Worm (Caenorhabditis elegans) whole organism, young adult: ENCODE measurements around the gene F46B3.1.

Experiments
- B0035.1 ChIP-seq: sonication (generic microtip); optimal IDR thresholded peaks from 2 replicates; lab custom pipeline; 2016; ENCODE audit warnings: missing genetic modification characterization, mild to moderate bottlenecking, missing compliant biosample characterization, missing genotype, missing genetic modification reagents
- B0261.1 ChIP-seq: sonication (generic microtip); optimal IDR thresholded peaks from 2 replicates; lab custom pipeline; 2016; ENCODE audit warnings: mild to moderate bottlenecking, missing genetic modification characterization, moderate library complexity, missing compliant biosample characterization
- B0336.3 ChIP-seq: fragments of 200-800 bp; sonication (Bioruptor generic); IDR thresholded peaks from 2 replicates; pipeline ENCODE4 v1.3.6; 2022; ENCODE audit warnings: missing genetic modification characterization, missing compliant biosample characterization
- F37B4.10 ChIP-seq: fragments of 200-800 bp; sonication (Bioruptor generic); IDR thresholded peaks from 2 replicates; pipeline ENCODE4 v1.3.6; 2022; ENCODE audit warnings: missing genetic modification characterization, missing compliant biosample characterization
- F39B2.1 ChIP-seq: fragments of 200-800 bp; sonication (Bioruptor generic); IDR thresholded peaks from 2 replicates; pipeline ENCODE4 v1.3.6; 2022; ENCODE audit warnings: missing genetic modification reagents, missing genetic modification characterization, missing compliant biosample characterization
- F57A8.1 ChIP-seq: fragments of 200-800 bp; sonication (Bioruptor generic); optimal IDR thresholded peaks from 2 replicates; lab custom pipeline; 2018; ENCODE audit warnings: mild to moderate bottlenecking, missing genetic modification characterization, moderate library complexity, missing compliant biosample characterization
- T26A5.8 ChIP-seq: sonication (generic microtip); optimal IDR thresholded peaks from 2 replicates; lab custom pipeline; 2016; ENCODE audit warnings: missing genetic modification characterization, missing compliant biosample characterization
- Y56A3A.18 ChIP-seq: fragments of 200-800 bp; sonication (Bioruptor generic); IDR thresholded peaks from 2 replicates; pipeline ENCODE4 v1.3.6; 2022; ENCODE audit warnings: missing genetic modification reagents, missing genetic modification characterization, missing compliant biosample characterization
- ZK185.1 ChIP-seq: sonication (generic microtip); optimal IDR thresholded peaks from 2 replicates; lab custom pipeline; 2016; ENCODE audit warnings: mild to moderate bottlenecking, missing genetic modification characterization, missing compliant biosample characterization; ENCODE audit not compliant: poor library complexity, severe bottlenecking
- aptf-2 ChIP-seq: fragments of 200-800 bp; sonication (Bioruptor generic); conservative IDR thresholded peaks from 2 replicates; pipeline ENCODE4 v1.3.6; 2022; ENCODE audit warnings: missing genetic modification reagents, missing genetic modification characterization, missing compliant biosample characterization
- atf-7 ChIP-seq: sonication (generic microtip); optimal IDR thresholded peaks from 2 replicates; lab custom pipeline; 2017; ENCODE audit warnings: mild to moderate bottlenecking, missing genetic modification characterization, missing compliant biosample characterization
- attf-3 ChIP-seq: fragments of 200-800 bp; sonication (Bioruptor generic); conservative IDR thresholded peaks from 2 replicates; pipeline ENCODE4 v1.3.6; 2022; ENCODE audit warnings: missing genetic modification reagents, missing genetic modification characterization, missing compliant biosample characterization
- ceh-27 ChIP-seq: fragments of 200-800 bp; sonication (Bioruptor generic); optimal IDR thresholded peaks from 2 replicates; lab custom pipeline; 2018; ENCODE audit warnings: mild to moderate bottlenecking, missing genetic modification characterization, moderate library complexity, missing compliant biosample characterization
- ceh-91 ChIP-seq: fragments of 200-800 bp; sonication (Bioruptor generic); IDR thresholded peaks from 2 replicates; pipeline ENCODE4 v1.3.6; 2022; ENCODE audit warnings: missing genetic modification reagents, missing genetic modification characterization, missing compliant biosample characterization
- dox-1 ChIP-seq: fragments of 200-800 bp; sonication (Bioruptor generic); IDR thresholded peaks from 2 replicates; pipeline ENCODE4 v1.3.6; 2022; ENCODE audit warnings: missing genetic modification reagents, missing genetic modification characterization, missing compliant biosample characterization
- ekl-4 ChIP-seq: fragments of 200-800 bp; sonication (Bioruptor generic); IDR thresholded peaks from 2 replicates; pipeline ENCODE4 v1.3.6; 2022; ENCODE audit warnings: missing genetic modification reagents, missing genetic modification characterization, missing compliant biosample characterization
- him-1 ChIP-seq: sonication (generic microtip); optimal IDR thresholded peaks from 2 replicates; lab custom pipeline; 2016; ENCODE audit warnings: missing genotype, missing genetic modification reagents, missing genetic modification characterization, missing compliant biosample characterization
- hlh-12 ChIP-seq: sonication (generic microtip); optimal IDR thresholded peaks from 2 replicates; lab custom pipeline; 2016; ENCODE audit warnings: missing genetic modification characterization, missing compliant biosample characterization
- hlh-26 ChIP-seq: fragments of 200-800 bp; sonication (Bioruptor generic); conservative IDR thresholded peaks from 2 replicates; pipeline ENCODE4 v1.3.6; 2022; ENCODE audit warnings: missing genetic modification reagents, missing genetic modification characterization, missing compliant biosample characterization
- hmg-1.2 ChIP-seq: fragments of 200-800 bp; sonication (Bioruptor generic); IDR thresholded peaks from 2 replicates; pipeline ENCODE4 v1.3.6; 2022; ENCODE audit warnings: missing genetic modification reagents, missing genetic modification characterization, missing compliant biosample characterization
- lag-1 ChIP-seq: fragments of 200-800 bp; sonication (Bioruptor generic); IDR thresholded peaks from 2 replicates; pipeline ENCODE4 v1.3.6; 2022; ENCODE audit warnings: missing genetic modification reagents, missing genetic modification characterization, missing compliant biosample characterization
- lin-40 ChIP-seq: sonication (generic microtip); optimal IDR thresholded peaks from 2 replicates; lab custom pipeline; 2016; ENCODE audit warnings: missing genetic modification characterization, mild to moderate bottlenecking, missing compliant biosample characterization, missing genotype, missing genetic modification reagents
- lin-54 ChIP-seq: fragments of 200-800 bp; sonication (Bioruptor generic); optimal IDR thresholded peaks from 2 replicates; lab custom pipeline; 2018; ENCODE audit warnings: mild to moderate bottlenecking, missing genetic modification characterization, missing compliant biosample characterization
- lsl-1 ChIP-seq: fragments of 200-800 bp; sonication (Bioruptor generic); optimal IDR thresholded peaks from 2 replicates; lab custom pipeline; 2018; ENCODE audit warnings: mild to moderate bottlenecking, missing genetic modification characterization, moderate library complexity, missing compliant biosample characterization
- madf-10 ChIP-seq: sonication (generic microtip); optimal IDR thresholded peaks from 2 replicates; lab custom pipeline; 2016; ENCODE audit warnings: mild to moderate bottlenecking, missing genetic modification characterization, missing compliant biosample characterization
- mel-28 ChIP-seq: sonication (generic microtip); optimal IDR thresholded peaks from 2 replicates; lab custom pipeline; 2016; ENCODE audit warnings: borderline replicate concordance, mild to moderate bottlenecking, missing genetic modification characterization, missing compliant biosample characterization
- mes-4 ChIP-seq: sonication (generic microtip); optimal IDR thresholded peaks from 2 replicates; lab custom pipeline; 2016; ENCODE audit warnings: missing genotype, missing genetic modification characterization, missing compliant biosample characterization
- nfya-2 ChIP-seq: fragments of 200-800 bp; sonication (Bioruptor generic); IDR thresholded peaks from 2 replicates; pipeline ENCODE4 v1.3.6; 2022; ENCODE audit warnings: missing genetic modification reagents, missing genetic modification characterization, missing compliant biosample characterization
- nfyb-1 ChIP-seq: fragments of 200-800 bp; sonication (Bioruptor generic); IDR thresholded peaks from 2 replicates; pipeline ENCODE4 v1.3.6; 2022; ENCODE audit warnings: missing genetic modification reagents, missing genetic modification characterization, missing compliant biosample characterization
- pbrm-1 ChIP-seq: fragments of 200-800 bp; sonication (Bioruptor generic); IDR thresholded peaks from 2 replicates; pipeline ENCODE4 v1.3.6; 2022; ENCODE audit warnings: missing genetic modification reagents, missing genetic modification characterization, missing compliant biosample characterization
- pha-4 ChIP-seq: fragments of 150-350 bp; sonication (generic microtip); optimal IDR thresholded peaks from 2 replicates; lab custom pipeline; 2014; ENCODE audit warnings: missing biosample characterization, missing genetic modification reagents, missing genetic modification characterization
- rec-8 ChIP-seq, 2 experiments: sonication (generic microtip); optimal IDR thresholded peaks; 2 replicates each; lab custom pipeline; 2016; ENCODE audit warnings: mild to moderate bottlenecking in 2 of 2, missing genetic modification characterization in 2 of 2, missing genetic modification reagents in 2 of 2, missing genotype in 2 of 2, missing biosample characterization in 1 of 2, missing compliant biosample characterization in 1 of 2, moderate library complexity in 1 of 2
- rpc-1 ChIP-seq, 2 experiments: fragments of 150-350 bp in 1 of 2; sonication (generic microtip) in 1 of 2; optimal IDR thresholded peaks; 2 replicates each; lab custom pipeline; 2014 to 2018; ENCODE audit warnings: missing biosample characterization in 1 of 2, missing genetic modification characterization in 1 of 2, missing genetic modification reagents in 1 of 2, missing genotype in 1 of 2
- snpc-1.3 ChIP-seq: sonication (generic microtip); optimal IDR thresholded peaks from 2 replicates; lab custom pipeline; 2017; ENCODE audit warnings: missing genetic modification characterization, mild to moderate bottlenecking, missing compliant biosample characterization, antibody characterized with exemption, moderate library complexity, missing genotype, missing genetic modification reagents; ENCODE audit not compliant: insufficient read depth
- snpc-3.4 ChIP-seq: sonication (generic microtip); optimal IDR thresholded peaks from 2 replicates; lab custom pipeline; 2017; ENCODE audit warnings: missing genetic modification characterization, mild to moderate bottlenecking, missing compliant biosample characterization, antibody characterized with exemption, moderate library complexity, missing genotype, missing genetic modification reagents
- snpc-4 ChIP-seq, 5 experiments: fragments of 150-350 bp in 1 of 5; sonication (generic microtip) in 4 of 5; optimal IDR thresholded peaks; 2 replicates each; lab custom pipeline; 2014 to 2018; ENCODE audit warnings: missing genetic modification characterization in 5 of 5, missing biosample characterization in 3 of 5, antibody characterized with exemption in 2 of 5, mild to moderate bottlenecking in 2 of 5, missing compliant biosample characterization in 2 of 5, missing genotype in 2 of 5, moderate library complexity in 2 of 5, missing genetic modification reagents in 1 of 5
- somi-1 ChIP-seq: fragments of 200-800 bp; sonication (Bioruptor generic); optimal IDR thresholded peaks from 2 replicates; lab custom pipeline; 2018; ENCODE audit warnings: mild to moderate bottlenecking, missing genetic modification characterization, missing compliant biosample characterization
- zfh-2 ChIP-seq: fragments of 200-800 bp; sonication (Bioruptor generic); conservative IDR thresholded peaks from 2 replicates; pipeline ENCODE4 v1.3.6; 2022; ENCODE audit warnings: missing genetic modification reagents, missing genetic modification characterization, missing compliant biosample characterization
- zim-3 ChIP-seq: sonication (generic microtip); optimal IDR thresholded peaks from 2 replicates; lab custom pipeline; 2017; ENCODE audit warnings: mild to moderate bottlenecking, missing genetic modification characterization, moderate library complexity, missing compliant biosample characterization
- ztf-25 ChIP-seq: fragments of 200-800 bp; sonication (Bioruptor generic); IDR thresholded peaks from 2 replicates; pipeline ENCODE4 v1.3.6; 2022; ENCODE audit warnings: missing genetic modification reagents, missing genetic modification characterization, missing compliant biosample characterization
- ztf-28 ChIP-seq: fragments of 200-800 bp; sonication (Bioruptor generic); IDR thresholded peaks from 2 replicates; pipeline ENCODE4 v1.3.6; 2022; ENCODE audit warnings: missing genetic modification reagents, missing genetic modification characterization, missing compliant biosample characterization
- ztf-3 ChIP-seq: fragments of 200-800 bp; sonication (Bioruptor generic); optimal IDR thresholded peaks from 2 replicates; lab custom pipeline; 2018; ENCODE audit warnings: mild to moderate bottlenecking, missing genetic modification characterization, missing compliant biosample characterization

Gene F46B3.1

DNA sequence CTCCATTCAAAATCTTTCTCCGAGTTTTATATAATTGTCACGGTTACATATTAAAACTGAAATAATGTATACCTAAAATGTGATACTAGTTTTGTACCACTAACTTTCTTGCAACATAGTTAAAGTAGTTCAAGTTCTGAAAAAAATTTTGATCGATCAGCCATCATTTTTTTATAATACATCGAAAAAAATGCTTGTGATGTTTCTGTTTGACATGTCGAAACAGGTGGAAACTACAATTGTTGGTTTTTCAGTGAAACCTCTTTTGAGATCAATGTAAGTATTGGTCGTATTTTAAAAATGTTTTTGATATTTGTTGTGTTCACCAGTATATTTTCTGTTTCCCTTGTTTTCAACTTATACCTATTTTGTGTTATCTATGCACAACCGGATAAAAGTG, 42.3 kb upstream of the F46B3.1 start, which contains the start of gene srxa-14:
TSS of gene srxa-14 (plus strand) at position 301 of the 400 bp plus-strand sequence.
- TF ChIP-seq T26A5.8 (no peak), pbrm-1 (no peak), zfh-2 (no peak), B0336.3 (no peak)
- TF ChIP-seq, all 124 proteins: peak for 0

DNA sequence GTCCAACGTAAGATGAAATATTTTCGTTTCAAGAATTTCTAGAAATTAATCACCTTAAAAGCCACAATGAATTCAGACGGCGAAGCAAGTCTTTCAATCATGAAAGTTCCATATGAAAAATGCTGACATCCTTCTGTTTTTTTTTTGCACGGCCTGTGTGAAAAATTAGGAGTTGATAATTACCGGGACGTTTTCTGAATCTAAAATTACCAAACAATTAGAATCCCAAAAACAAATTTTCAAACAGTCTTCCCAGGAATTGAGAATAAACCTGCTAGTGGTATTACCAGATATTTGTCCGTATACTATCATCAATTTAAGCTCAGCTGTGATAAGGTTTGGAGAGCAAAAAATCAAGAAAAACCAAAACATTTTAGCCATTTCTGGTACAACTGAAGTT, 41.4 kb upstream of the F46B3.1 start, which contains the start of gene Y44A6B.3:
TSS of gene Y44A6B.3 (minus strand) at position 101 of the 400 bp plus-strand sequence.
- TF ChIP-seq somi-1 = no peak
- TF ChIP-seq ceh-91 (GFP tag; lab: Robert Waterston, UW) = no peak
- TF ChIP-seq nfyb-1 = no peak
- TF ChIP-seq aptf-2 (GFP tag; lab: Robert Waterston, UW) = no peak
- no peak for TF ChIP-seq ztf-3 (GFP tag; lab: Kevin White, UChicago)
- TF ChIP-seq madf-10 (tag; lab: Kevin White, UChicago) = no peak
- no peak for TF ChIP-seq B0261.1
- TF ChIP-seq snpc-3.4 (tag; lab: Kevin White, UChicago) = no peak
- no peak for TF ChIP-seq dox-1 (GFP tag; lab: Robert Waterston, UW)
- TF ChIP-seq pha-4 = no peak
- no peak for TF ChIP-seq Y56A3A.18
- no peak for TF ChIP-seq lag-1
- no peak for TF ChIP-seq him-1 (tag; lab: Kevin White, UChicago)
- TF ChIP-seq nfya-2 (GFP tag; lab: Robert Waterston, UW) = no peak
- TF ChIP-seq B0035.1 (tag; lab: Kevin White, UChicago) = no peak
- TF ChIP-seq ekl-4 (GFP tag; lab: Robert Waterston, UW) = no peak
- no peak for TF ChIP-seq atf-7 (tag; lab: Kevin White, UChicago)
- no peak for TF ChIP-seq lsl-1 (GFP tag; lab: Kevin White, UChicago)
- TF ChIP-seq hlh-26 = no peak

DNA sequence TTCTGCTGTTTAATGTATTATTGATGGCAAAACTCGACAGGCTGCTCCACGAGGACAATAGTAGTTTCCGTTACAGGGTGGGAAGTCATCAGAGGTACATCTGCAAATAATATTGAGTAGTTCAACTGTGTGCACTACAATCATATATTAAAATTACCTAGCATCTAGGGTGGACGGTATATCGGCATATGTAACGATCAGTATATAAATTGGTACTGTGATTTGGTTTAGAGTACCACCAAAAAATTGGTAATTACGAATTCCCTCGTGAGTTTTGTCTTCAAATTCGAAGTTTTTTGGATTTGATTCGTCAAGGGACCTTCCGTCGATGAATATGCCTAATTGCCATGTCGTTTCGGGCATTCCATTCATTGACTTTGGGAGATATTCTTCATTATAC, 39.9 kb upstream of the F46B3.1 start, which contains the start of gene ttr-13:
TSS of gene ttr-13 (minus strand) at position 101 of the 400 bp plus-strand sequence.
- no peak for TF ChIP-seq ceh-27
- no peak for TF ChIP-seq ztf-28 (GFP tag; lab: Robert Waterston, UW)
- no peak for TF ChIP-seq F57A8.1 (GFP tag; lab: Kevin White, UChicago)
- TF ChIP-seq F39B2.1 = no peak
- TF ChIP-seq lin-54 (GFP tag; lab: Kevin White, UChicago) = no peak
- no peak for TF ChIP-seq attf-3 (GFP tag; lab: Robert Waterston, UW)
- no peak for TF ChIP-seq zim-3 (tag; lab: Kevin White, UChicago)
- no peak for TF ChIP-seq snpc-1.3 (tag; lab: Kevin White, UChicago)

DNA sequence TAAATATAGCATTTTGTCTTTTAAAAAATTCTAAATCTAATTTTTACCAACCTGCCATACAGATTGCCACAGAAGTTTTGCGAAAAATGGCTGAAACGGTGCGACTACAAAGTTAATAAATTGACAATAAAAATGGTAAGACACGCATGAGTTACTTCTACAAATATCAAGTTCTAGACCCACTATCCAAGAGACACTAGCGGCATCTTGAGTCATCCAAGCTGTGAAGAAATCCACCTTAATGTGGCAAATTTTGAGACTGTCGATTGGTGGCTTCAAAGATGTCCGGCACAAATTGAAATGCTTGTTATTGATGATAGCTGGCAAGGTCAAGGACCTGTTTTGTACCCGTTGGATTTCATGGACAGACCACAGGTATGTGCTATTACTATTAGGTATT, 37.4 kb upstream of the F46B3.1 start, which contains the start of gene F46B3.16:
TSS of gene F46B3.16 (plus strand) at position 301 of the 400 bp plus-strand sequence.
- TF ChIP-seq somi-1 = no peak
- TF ChIP-seq ceh-91 (GFP tag; lab: Robert Waterston, UW) = no peak
- no peak for TF ChIP-seq rec-8 (tag; optimal IDR thresholded peaks at IDR 0.05; lab: Kevin White, UChicago)
- no peak for TF ChIP-seq F37B4.10 (GFP tag; lab: Robert Waterston, UW)
- TF ChIP-seq hlh-12 (tag; lab: Kevin White, UChicago) = no peak
- TF ChIP-seq snpc-4 (GFP tag; optimal IDR thresholded peaks at IDR 0.05; lab: Kevin White, UChicago) = no peak
- TF ChIP-seq snpc-4 (tag; optimal IDR thresholded peaks at IDR 0.05; lab: Kevin White, UChicago) = no peak
- TF ChIP-seq hmg-1.2 (GFP tag; lab: Robert Waterston, UW) = no peak
- TF ChIP-seq mes-4 (tag; lab: Kevin White, UChicago) = no peak
- TF ChIP-seq B0261.1 = no peak
- TF ChIP-seq rpc-1 (optimal IDR thresholded peaks at IDR 0.05; lab: Kevin White, UChicago) = no peak
- TF ChIP-seq rpc-1 (tag; optimal IDR thresholded peaks at IDR 0.05; lab: Kevin White, UChicago) = no peak
- no peak for TF ChIP-seq madf-10 (tag; lab: Kevin White, UChicago)
- no peak for TF ChIP-seq mel-28
- TF ChIP-seq aptf-2 (GFP tag; lab: Robert Waterston, UW) = no peak
- no peak for TF ChIP-seq B0336.3
- TF ChIP-seq ZK185.1 (tag; lab: Kevin White, UChicago) = no peak
- TF ChIP-seq ztf-25 (GFP tag; lab: Robert Waterston, UW) = no peak
- TF ChIP-seq lin-40 (tag; lab: Kevin White, UChicago) = no peak
